Worm (Caenorhabditis elegans): ENCODE results near the gene rpb-6.

The rpb-6 gene

ce11 chrII:10547311-10547710 is 31.9 kb upstream of the rpb-6 start (continued):
- TF ChIP-seq nfya-1 (tag; optimal IDR thresholded peaks at IDR 0.05; ENCODE audit: borderline replicate concordance, insufficient read depth) = no peak
- no peak for TF ChIP-seq nhr-27 (tag; optimal IDR thresholded peaks at IDR 0.05)
- TF ChIP-seq egl-18 (GFP tag; IDR thresholded peaks at IDR 0.05) = no peak
- TF ChIP-seq him-1 (tag; optimal IDR thresholded peaks at IDR 0.05) = no peak
- 0 out of 2 replicates have a peak, but pooled peaks have one; percentile 82 for TF ChIP-seq cebp-2 (GFP tag; IDR thresholded peaks at IDR 0.05)
- TF ChIP-seq Y53G8AR.9 (GFP tag; conservative IDR thresholded peaks at IDR 0.05) = 0 out of 2 replicates have a peak, but pooled peaks have one; percentile 12
- peak; percentile 62 for TF ChIP-seq fkh-3 (tag; optimal IDR thresholded peaks at IDR 0.05)
- TF ChIP-seq C17E4.6 (GFP tag; IDR thresholded peaks at IDR 0.05) = peak; percentile 6; the same call in 1 of the 2 replicates
- TF ChIP-seq mxl-1 (tag; optimal IDR thresholded peaks at IDR 0.05) = no peak
- TF ChIP-seq snpc-1.3 (tag; optimal IDR thresholded peaks at IDR 0.05; ENCODE audit: insufficient read depth) = no peak
- peak; percentile 30 for TF ChIP-seq attf-5 (GFP tag; optimal IDR thresholded peaks at IDR 0.05)
- TF ChIP-seq gei-17 (GFP tag; optimal IDR thresholded peaks at IDR 0.05) = no peak
- TF ChIP-seq attf-3 (GFP tag; conservative IDR thresholded peaks at IDR 0.05) = no peak
- no peak for TF ChIP-seq B0261.1 (tag; optimal IDR thresholded peaks at IDR 0.05)
- TF ChIP-seq F57A8.1 (GFP tag; optimal IDR thresholded peaks at IDR 0.05) = no peak
- no peak for TF ChIP-seq ceh-91 (GFP tag; IDR thresholded peaks at IDR 0.05)
- no peak for TF ChIP-seq Y56A3A.18 (GFP tag; IDR thresholded peaks at IDR 0.05)
- no peak for TF ChIP-seq pha-4 (tag; optimal IDR thresholded peaks at IDR 0.05)
- no peak for TF ChIP-seq tbp1 (GFP tag; optimal IDR thresholded peaks at IDR 0.05)
- no peak for TF ChIP-seq lsl-1 (GFP tag; optimal IDR thresholded peaks at IDR 0.05)
- no peak for TF ChIP-seq hlh-12 (tag; optimal IDR thresholded peaks at IDR 0.05)
- peak; percentile 77; the same call in 1 of the 2 replicates for TF ChIP-seq Y95B8A.8 (GFP tag; IDR thresholded peaks at IDR 0.05)
- TF ChIP-seq madf-10 (tag; optimal IDR thresholded peaks at IDR 0.05) = peak; percentile 5
- TF ChIP-seq nfya-2 (GFP tag; IDR thresholded peaks at IDR 0.05) = no peak
- peak; percentile 51 for TF ChIP-seq chd-7 (tag; optimal IDR thresholded peaks at IDR 0.05)
- TF ChIP-seq D2030.7 (GFP tag; IDR thresholded peaks at IDR 0.05) = no peak
- TF ChIP-seq attf-6 (GFP tag; IDR thresholded peaks at IDR 0.05) = no peak
- no peak for TF ChIP-seq ztf-25 (GFP tag; IDR thresholded peaks at IDR 0.05)
- no peak for TF ChIP-seq ceh-79 (tag; optimal IDR thresholded peaks at IDR 0.05)
- no peak; the same call in 1 of the 2 replicates for TF ChIP-seq lir-1 (GFP tag; conservative IDR thresholded peaks at IDR 0.05)
- no peak for TF ChIP-seq madf-8 (GFP tag; conservative IDR thresholded peaks at IDR 0.05)
- TF ChIP-seq dpff-1 (tag; optimal IDR thresholded peaks at IDR 0.05) = peak; percentile 59
- TF ChIP-seq ceh-27 (GFP tag; optimal IDR thresholded peaks at IDR 0.05) = no peak
- TF ChIP-seq K11D2.4 (GFP tag; IDR thresholded peaks at IDR 0.05) = peak; percentile 63; the same call in 1 of the 2 replicates
- TF ChIP-seq F49E8.2 (tag; optimal IDR thresholded peaks at IDR 0.05; ENCODE audit: insufficient read depth) = no peak
- peak; percentile 80 for TF ChIP-seq ztf-26 (tag; optimal IDR thresholded peaks at IDR 0.05)
- TF ChIP-seq nhr-80 (tag; optimal IDR thresholded peaks at IDR 0.05) = no peak
- TF ChIP-seq snpc-3.4 (tag; optimal IDR thresholded peaks at IDR 0.05) = no peak
- peak; percentile 64 for TF ChIP-seq C06A6.2 (GFP tag; conservative IDR thresholded peaks at IDR 0.05)
- TF ChIP-seq mes-4 (tag; optimal IDR thresholded peaks at IDR 0.05) = no peak
- 0 out of 2 replicates have a peak, but pooled peaks have one; percentile 11 for TF ChIP-seq bed-1 (GFP tag; IDR thresholded peaks at IDR 0.05)
- TF ChIP-seq ets-4 (GFP tag; optimal IDR thresholded peaks at IDR 0.05) = no peak
- TF ChIP-seq dox-1 (GFP tag; IDR thresholded peaks at IDR 0.05) = peak; percentile 49
- no peak; the same call in 1 of the 2 replicates for TF ChIP-seq lin-26 (GFP tag; IDR thresholded peaks at IDR 0.05)
- no peak for TF ChIP-seq rpc-1 (optimal IDR thresholded peaks at IDR 0.05)
- TF ChIP-seq rpc-1 (tag; optimal IDR thresholded peaks at IDR 0.05) = no peak
- TF ChIP-seq atf-7 (tag; optimal IDR thresholded peaks at IDR 0.05) = peak; percentile 77
- TF ChIP-seq somi-1 (GFP tag; optimal IDR thresholded peaks at IDR 0.05) = peak; percentile 50
- no peak for TF ChIP-seq sptf-2 (GFP tag; optimal IDR thresholded peaks at IDR 0.05)

Data from whole organism, young adult.